Worm (Caenorhabditis elegans) whole organism, L2 larva: ENCODE data around the gene pgm-1.

ENCODE experiments used
- C34F6.9 ChIP-seq: fragments of 150-350 bp; optimal IDR thresholded peaks from 2 replicates; lab custom pipeline; 2014; ENCODE audit warnings: missing biosample characterization, missing genetic modification characterization
- F13H6.1 ChIP-seq: sonication (generic microtip); optimal IDR thresholded peaks from 2 replicates; lab custom pipeline; 2016; ENCODE audit warnings: missing genetic modification characterization, missing compliant biosample characterization
- Y55F3AM.14 ChIP-seq: fragments of 200-800 bp; sonication (Bioruptor generic); optimal IDR thresholded peaks from 2 replicates; lab custom pipeline; 2018; ENCODE audit warnings: mild to moderate bottlenecking, missing genetic modification characterization, missing compliant biosample characterization
- alr-1 ChIP-seq: fragments of 150-350 bp; optimal IDR thresholded peaks from 2 replicates; lab custom pipeline; 2014; ENCODE audit warnings: missing biosample characterization, missing genetic modification characterization
- aly-2 ChIP-seq: fragments of 150-350 bp; optimal IDR thresholded peaks from 2 replicates; lab custom pipeline; 2014; ENCODE audit warnings: missing biosample characterization, missing genetic modification characterization
- ama-1 ChIP-seq: fragments of 150-350 bp; optimal IDR thresholded peaks from 2 replicates; lab custom pipeline; 2018; ENCODE audit warnings: inconsistent platforms
- ceh-16 ChIP-seq: fragments of 150-350 bp; optimal IDR thresholded peaks from 2 replicates; lab custom pipeline; 2014; ENCODE audit warnings: missing biosample characterization, missing genetic modification characterization
- crh-2 ChIP-seq: sonication (generic microtip); optimal IDR thresholded peaks from 2 replicates; lab custom pipeline; 2017; ENCODE audit warnings: missing biosample characterization, missing genetic modification characterization
- dmd-4 ChIP-seq: sonication (generic microtip); optimal IDR thresholded peaks from 2 replicates; lab custom pipeline; 2017; ENCODE audit warnings: missing biosample characterization, missing genetic modification characterization
- elt-1 ChIP-seq: fragments of 150-350 bp; optimal IDR thresholded peaks from 2 replicates; lab custom pipeline; 2014; ENCODE audit warnings: missing biosample characterization, missing genetic modification characterization
- elt-3 ChIP-seq: sonication (generic microtip); optimal IDR thresholded peaks from 2 replicates; lab custom pipeline; 2017; ENCODE audit warnings: missing biosample characterization, missing genetic modification characterization
- lin-11 ChIP-seq: fragments of 150-350 bp; sonication (generic microtip); optimal IDR thresholded peaks from 2 replicates; lab custom pipeline; 2014; ENCODE audit warnings: missing biosample characterization, missing genetic modification characterization, inconsistent platforms, mixed read lengths
- lin-13 ChIP-seq: fragments of 150-350 bp; optimal IDR thresholded peaks from 2 replicates; lab custom pipeline; 2014; ENCODE audit warnings: missing biosample characterization, missing genetic modification reagents, missing genetic modification characterization
- lsy-2 ChIP-seq, 2 experiments: fragments of 150-350 bp in 1 of 2; sonication (generic microtip) in 1 of 2; optimal IDR thresholded peaks; 2 replicates each; lab custom pipeline; 2014 to 2017; ENCODE audit warnings: missing biosample characterization in 2 of 2, missing genetic modification characterization in 2 of 2
- mab-5 ChIP-seq: fragments of 150-350 bp; optimal IDR thresholded peaks from 2 replicates; lab custom pipeline; 2014; ENCODE audit warnings: missing biosample characterization, missing genetic modification characterization
- mbf-1 ChIP-seq: sonication (generic microtip); optimal IDR thresholded peaks from 2 replicates; lab custom pipeline; 2017; ENCODE audit warnings: missing biosample characterization, missing genetic modification characterization
- nhr-11 ChIP-seq: fragments of 150-350 bp; optimal IDR thresholded peaks from 2 replicates; lab custom pipeline; 2014; ENCODE audit warnings: missing biosample characterization, missing genetic modification characterization
- nhr-12 ChIP-seq: fragments of 150-350 bp; optimal IDR thresholded peaks from 2 replicates; lab custom pipeline; 2014; ENCODE audit warnings: missing biosample characterization, missing genetic modification characterization
- nhr-129 ChIP-seq: fragments of 150-350 bp; optimal IDR thresholded peaks from 2 replicates; lab custom pipeline; 2014; ENCODE audit warnings: missing biosample characterization, missing genetic modification characterization
- nhr-21 ChIP-seq: fragments of 150-350 bp; optimal IDR thresholded peaks from 2 replicates; lab custom pipeline; 2014; ENCODE audit warnings: missing biosample characterization, missing genetic modification characterization
- nhr-23 ChIP-seq: fragments of 150-350 bp; optimal IDR thresholded peaks from 2 replicates; lab custom pipeline; 2014; ENCODE audit warnings: missing biosample characterization, missing genetic modification reagents, missing genetic modification characterization
- nhr-237 ChIP-seq: fragments of 150-350 bp; optimal IDR thresholded peaks from 2 replicates; lab custom pipeline; 2014; ENCODE audit warnings: missing biosample characterization, missing genetic modification characterization
- nhr-25 ChIP-seq: fragments of 150-350 bp; sonication (generic microtip); optimal IDR thresholded peaks from 3 replicates; lab custom pipeline; 2014; ENCODE audit warnings: missing biosample characterization, missing genetic modification characterization
- nhr-6 ChIP-seq: fragments of 150-350 bp; optimal IDR thresholded peaks from 2 replicates; lab custom pipeline; 2014; ENCODE audit warnings: missing biosample characterization, missing genetic modification characterization
- peb-1 ChIP-seq: fragments of 150-350 bp; optimal IDR thresholded peaks from 2 replicates; lab custom pipeline; 2014; ENCODE audit warnings: missing biosample characterization, missing genetic modification characterization
- sem-4 ChIP-seq: fragments of 150-350 bp; optimal IDR thresholded peaks from 2 replicates; lab custom pipeline; 2014; ENCODE audit warnings: missing biosample characterization, missing genetic modification reagents, missing genetic modification characterization
- sma-3 ChIP-seq: sonication (generic microtip); optimal IDR thresholded peaks from 2 replicates; lab custom pipeline; 2016; ENCODE audit warnings: missing genetic modification reagents, missing genetic modification characterization, missing compliant biosample characterization
- sma-9 ChIP-seq, 2 experiments: fragments of 150-350 bp in 1 of 2; sonication (generic microtip) in 1 of 2; optimal IDR thresholded peaks; 2 replicates each; lab custom pipeline; 2014 to 2016; ENCODE audit warnings: missing genetic modification characterization in 2 of 2, mild to moderate bottlenecking in 1 of 2, missing biosample characterization in 1 of 2, missing compliant biosample characterization in 1 of 2, missing genetic modification reagents in 1 of 2, moderate library complexity in 1 of 2
- snpc-4 ChIP-seq: fragments of 150-350 bp; optimal IDR thresholded peaks from 2 replicates; lab custom pipeline; 2014; ENCODE audit warnings: missing biosample characterization, missing genetic modification characterization
- unc-39 ChIP-seq: fragments of 150-350 bp; optimal IDR thresholded peaks from 2 replicates; lab custom pipeline; 2014; ENCODE audit warnings: missing biosample characterization, missing genetic modification characterization
- unc-55 ChIP-seq: fragments of 150-350 bp; sonication (generic microtip); optimal IDR thresholded peaks from 3 replicates; lab custom pipeline; 2014; ENCODE audit warnings: missing biosample characterization, missing genetic modification reagents, missing genetic modification characterization
- unc-62 ChIP-seq: fragments of 150-350 bp; optimal IDR thresholded peaks from 2 replicates; lab custom pipeline; 2014; ENCODE audit warnings: missing biosample characterization, missing genetic modification reagents, missing genetic modification characterization
- zag-1 ChIP-seq: fragments of 150-350 bp; optimal IDR thresholded peaks from 2 replicates; lab custom pipeline; 2014; ENCODE audit warnings: missing biosample characterization, missing genetic modification characterization
- ztf-11 ChIP-seq: sonication (generic microtip); optimal IDR thresholded peaks from 2 replicates; lab custom pipeline; 2017; ENCODE audit warnings: missing biosample characterization, missing genetic modification characterization
- ztf-4 ChIP-seq: fragments of 150-350 bp; optimal IDR thresholded peaks from 2 replicates; lab custom pipeline; 2014; ENCODE audit warnings: missing biosample characterization, missing genetic modification characterization

Gene pgm-1

DNA sequence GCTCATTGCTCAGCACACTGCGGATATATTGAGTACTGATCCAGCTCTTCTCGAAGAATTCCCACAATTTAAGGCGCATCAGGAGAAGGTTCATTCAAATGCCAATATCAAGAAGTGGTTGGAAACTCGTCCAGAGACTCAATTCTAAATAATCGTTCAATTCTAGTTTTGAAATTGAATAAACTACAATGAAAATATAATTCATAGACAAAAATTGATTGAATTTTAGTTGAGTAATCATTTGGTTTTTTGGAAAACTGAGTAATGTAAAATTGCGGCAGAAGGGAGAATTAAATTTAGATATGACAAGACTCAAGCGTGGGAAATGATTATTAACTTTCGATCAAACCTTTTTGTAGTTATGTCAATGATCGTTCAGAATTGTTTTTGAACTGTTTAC lies 4.8 kb upstream of the pgm-1 start:
- no peak for TF ChIP-seq nhr-237
- no peak for TF ChIP-seq ceh-16 (tag; lab: Kevin White, UChicago)
- no peak for TF ChIP-seq elt-1 (tag; lab: Kevin White, UChicago)
- no peak for TF ChIP-seq unc-55 (GFP tag; lab: Kevin White, UChicago)
- TF ChIP-seq mbf-1 (tag; lab: Kevin White, UChicago): no peak
- no peak for TF ChIP-seq lin-13
- TF ChIP-seq sma-3 (GFP tag; lab: Kevin White, UChicago): no peak
- TF ChIP-seq C34F6.9 (tag; lab: Kevin White, UChicago): no peak
- no peak for TF ChIP-seq sma-9 (GFP tag; optimal IDR thresholded peaks at IDR 0.05; lab: Kevin White, UChicago)
- TF ChIP-seq sma-9 (tag; optimal IDR thresholded peaks at IDR 0.05; lab: Kevin White, UChicago): no peak
- TF ChIP-seq nhr-6 (tag; lab: Kevin White, UChicago): no peak
- no peak for TF ChIP-seq sem-4 (tag; lab: Kevin White, UChicago)
- TF ChIP-seq unc-62 (GFP tag; lab: Kevin White, UChicago): no peak
- TF ChIP-seq peb-1 (tag; lab: Kevin White, UChicago): no peak
- no peak for TF ChIP-seq nhr-25
- no peak for TF ChIP-seq nhr-23 (tag; lab: Kevin White, UChicago)

DNA sequence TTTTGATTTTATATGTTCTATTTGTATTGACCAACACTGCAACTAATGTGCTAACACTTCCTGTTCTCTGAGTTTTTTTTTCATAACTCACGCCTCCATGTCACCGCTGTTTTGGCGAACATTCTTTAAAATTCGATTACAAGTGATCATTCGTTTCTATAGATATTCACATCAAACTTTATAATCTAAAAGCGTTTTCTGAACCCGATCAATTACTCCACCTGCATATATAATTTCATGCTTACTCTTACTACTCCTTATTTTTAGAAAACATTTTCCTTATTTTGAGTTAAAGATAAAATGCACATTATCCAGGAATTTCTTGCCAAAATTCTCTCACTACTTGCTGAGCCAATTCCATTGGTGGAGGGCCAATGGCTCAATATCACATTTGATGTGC lies 3.3 kb upstream of the pgm-1 start, which contains the start of gene R05F9.7:
Gene R05F9.7 (plus strand): TSS at position 301 of the 400 bp plus-strand sequence.
- TF ChIP-seq nhr-11 (tag; lab: Kevin White, UChicago): no peak
- TF ChIP-seq, all 48 proteins: peak for 0

DNA sequence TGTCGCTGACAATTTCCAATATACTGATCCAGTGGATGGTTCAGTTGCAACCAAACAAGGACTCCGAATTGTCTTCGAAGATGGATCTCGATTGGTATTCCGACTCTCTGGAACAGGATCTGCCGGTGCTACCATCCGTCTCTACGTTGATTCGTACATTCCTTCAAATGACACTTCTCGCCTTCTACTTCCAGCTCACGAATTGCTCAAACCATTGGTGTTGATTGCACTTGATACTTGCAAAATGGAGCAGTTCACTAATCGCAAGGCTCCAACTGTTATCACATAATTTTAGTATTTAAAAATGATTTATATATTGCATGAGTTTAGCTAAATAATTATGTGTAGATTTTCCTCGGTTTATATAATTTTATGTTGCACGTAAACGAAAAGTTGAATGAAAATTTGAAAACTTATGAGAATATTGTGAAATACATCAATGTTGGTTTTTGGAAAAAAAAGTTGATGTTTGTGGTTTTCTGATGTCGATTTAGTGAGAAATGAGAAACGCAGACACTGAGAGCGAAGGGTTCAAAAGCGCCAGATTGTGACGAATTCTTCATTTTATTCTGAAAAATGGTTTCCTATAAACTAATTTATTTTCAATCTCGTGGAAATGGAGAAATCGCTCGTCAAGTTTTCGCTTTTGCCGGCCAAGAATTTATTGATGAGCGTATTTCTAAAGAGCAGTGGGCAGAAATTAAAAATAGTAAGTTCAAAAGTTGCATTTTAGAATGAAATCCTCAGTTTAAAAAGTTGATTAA lies 2.0 kb downstream of the pgm-1 start, which contains the start of gene gst-9:
Gene gst-9 (plus strand): TSS at position 574 of the 764 bp plus-strand sequence.
- TF ChIP-seq lin-13: no peak
- TF ChIP-seq lsy-2 (tag; optimal IDR thresholded peaks at IDR 0.05; lab: Kevin White, UChicago): peak in 1 of 2 experiments; percentile 51
- peak; percentile 61 for TF ChIP-seq crh-2 (tag; lab: Kevin White, UChicago)
- TF ChIP-seq aly-2 (tag; lab: Kevin White, UChicago): no peak
- TF ChIP-seq dmd-4 (tag; lab: Kevin White, UChicago): no peak
- peak; percentile 66 for TF ChIP-seq ztf-4 (tag; lab: Kevin White, UChicago)
- peak; percentile 8 for TF ChIP-seq nhr-6 (tag; lab: Kevin White, UChicago)
- no peak for TF ChIP-seq elt-3 (tag; lab: Kevin White, UChicago)
- TF ChIP-seq alr-1 (tag; lab: Kevin White, UChicago): no peak
- peak; percentile 43 for TF ChIP-seq unc-55 (GFP tag; lab: Kevin White, UChicago)
- peak; percentile 33 for TF ChIP-seq nhr-129
- TF ChIP-seq lin-11 (tag; lab: Kevin White, UChicago): no peak
- TF ChIP-seq ama-1: peak; percentile 81
- no peak for TF ChIP-seq nhr-12 (tag; lab: Kevin White, UChicago)
- TF ChIP-seq unc-39: no peak
- no peak for TF ChIP-seq ztf-11 (tag; lab: Kevin White, UChicago)
- TF ChIP-seq mab-5: no peak
- no peak for TF ChIP-seq nhr-25
- TF ChIP-seq Y55F3AM.14 (GFP tag; lab: Kevin White, UChicago): no peak
- TF ChIP-seq ceh-16 (tag; lab: Kevin White, UChicago): no peak
- peak; percentile 23 for TF ChIP-seq sma-3 (GFP tag; lab: Kevin White, UChicago)
- peak; percentile 33 for TF ChIP-seq sma-9 (GFP tag; optimal IDR thresholded peaks at IDR 0.05; lab: Kevin White, UChicago)
- no peak for TF ChIP-seq sma-9 (tag; optimal IDR thresholded peaks at IDR 0.05; lab: Kevin White, UChicago)
- TF ChIP-seq F13H6.1 (tag; lab: Kevin White, UChicago): peak; percentile 25

DNA sequence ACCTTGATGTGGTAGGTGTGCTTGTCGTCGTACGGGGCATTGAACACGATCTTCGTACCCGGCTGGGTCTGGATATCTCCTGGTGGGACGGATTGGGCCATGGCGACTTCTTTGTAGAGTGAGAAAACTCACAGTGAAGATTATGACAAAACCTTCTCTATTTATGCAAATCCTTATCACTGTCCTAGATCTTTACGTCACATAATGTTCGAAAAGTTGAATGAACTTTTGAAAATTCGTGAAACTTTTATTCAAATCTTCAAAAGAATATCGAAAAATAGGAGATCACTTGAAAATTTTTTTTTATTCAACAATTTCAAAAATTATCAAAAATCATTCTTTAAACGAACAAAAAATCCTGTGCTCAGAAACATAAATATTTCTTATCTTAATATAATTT lies 3.4 kb downstream of the pgm-1 start, which contains the start of gene msp-33:
Gene msp-33 (minus strand): TSS at position 101 of the 400 bp plus-strand sequence.
- TF ChIP-seq C34F6.9 (tag; lab: Kevin White, UChicago): no peak
- TF ChIP-seq sma-3 (GFP tag; lab: Kevin White, UChicago): no peak
- TF ChIP-seq zag-1 (tag; lab: Kevin White, UChicago): no peak
- no peak for TF ChIP-seq nhr-11 (tag; lab: Kevin White, UChicago)
- no peak for TF ChIP-seq nhr-129
- no peak for TF ChIP-seq nhr-6 (tag; lab: Kevin White, UChicago)
- no peak for TF ChIP-seq snpc-4 (tag; lab: Kevin White, UChicago)
- TF ChIP-seq lin-13: no peak
- no peak for TF ChIP-seq nhr-21
